Worm (Caenorhabditis elegans): ENCODE results near the gene cdr-2.

- no peak for TF ChIP-seq unc-62 (GFP tag; optimal IDR thresholded peaks at IDR 0.05)
- TF ChIP-seq ztf-11 (tag; optimal IDR thresholded peaks at IDR 0.05), result no peak
- no peak for TF ChIP-seq elt-1 (tag; optimal IDR thresholded peaks at IDR 0.05; ENCODE audit: borderline replicate concordance, insufficient read depth)
- TF ChIP-seq pha-4 (tag; optimal IDR thresholded peaks at IDR 0.05), result no peak
- TF ChIP-seq elt-3 (tag; optimal IDR thresholded peaks at IDR 0.05), result no peak
- no peak for TF ChIP-seq ham-2 (GFP tag; optimal IDR thresholded peaks at IDR 0.05)
- no peak for TF ChIP-seq mls-2 (tag; optimal IDR thresholded peaks at IDR 0.05)
- no peak for TF ChIP-seq nhr-2 (tag; optimal IDR thresholded peaks at IDR 0.05)
- no peak for TF ChIP-seq lin-13 (tag; optimal IDR thresholded peaks at IDR 0.05)
- TF ChIP-seq unc-39 (tag; optimal IDR thresholded peaks at IDR 0.05), result no peak
- no peak for TF ChIP-seq lsy-2 (tag; optimal IDR thresholded peaks at IDR 0.05)
- no peak for TF ChIP-seq nhr-237 (tag; optimal IDR thresholded peaks at IDR 0.05)
- no peak for TF ChIP-seq nhr-28 (tag; optimal IDR thresholded peaks at IDR 0.05)
- TF ChIP-seq mep-1 (tag; optimal IDR thresholded peaks at IDR 0.05), result no peak
These were observed 9.0 kb downstream of the cdr-2 start for ce11 chrV:12406514-12406913.
